Worm (Caenorhabditis elegans) whole organism, late embryonic: Measurements from ENCODE around the gene C37E2.10.

Experiments
- ceh-48 ChIP-seq: sonication (generic microtip); optimal IDR thresholded peaks from 2 replicates; lab custom pipeline; 2016; ENCODE audit warnings: missing genetic modification characterization, inconsistent platforms, missing compliant biosample characterization
- dve-1 ChIP-seq: sonication (generic microtip); optimal IDR thresholded peaks from 2 replicates; lab custom pipeline; 2017; ENCODE audit warnings: antibody characterized with exemption, mild to moderate bottlenecking, missing genetic modification characterization, missing compliant biosample characterization
- lim-6 ChIP-seq: sonication (generic microtip); optimal IDR thresholded peaks from 2 replicates; lab custom pipeline; 2016; ENCODE audit warnings: missing genetic modification characterization, missing compliant biosample characterization
- nhr-232 ChIP-seq: sonication (generic microtip); optimal IDR thresholded peaks from 2 replicates; lab custom pipeline; 2016; ENCODE audit warnings: missing genetic modification characterization, missing compliant biosample characterization

DNA sequence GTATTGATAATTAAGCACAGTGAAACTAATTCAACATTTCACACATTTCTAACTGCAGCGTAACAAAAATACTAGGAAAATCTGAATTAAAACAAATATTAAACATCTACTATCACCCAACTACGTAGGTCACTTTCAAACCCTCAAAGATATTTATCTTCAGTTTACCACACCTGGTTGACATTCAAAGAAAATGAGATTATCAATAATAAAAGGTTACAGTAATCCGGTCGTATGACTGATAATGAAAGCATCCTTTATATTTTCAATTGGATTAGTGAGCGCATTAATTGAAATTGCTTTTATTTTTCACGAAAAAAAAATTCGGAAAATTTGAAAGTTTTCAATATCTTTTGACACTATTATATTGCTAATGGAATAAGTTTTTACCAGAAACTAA lies 3.7 kb downstream of the C37E2.10 start:
- TF ChIP-seq dve-1 (tag; lab: Kevin White, UChicago) (no peak), nhr-232 (tag; lab: Kevin White, UChicago) (no peak), lim-6 (tag; lab: Kevin White, UChicago) (no peak), ceh-48 (tag; lab: Kevin White, UChicago) (no peak)
